Worm (Caenorhabditis elegans) whole organism, midembryonic: Measurements from ENCODE around the gene K09F6.13.

ENCODE experiments used
- T22C8.4 ChIP-seq: fragments of 200-800 bp; sonication (Bioruptor generic); IDR thresholded peaks from 2 replicates; pipeline ENCODE4 v1.3.6; 2022; ENCODE audit warnings: missing genetic modification characterization, missing compliant biosample characterization
- cog-1 ChIP-seq: sonication (generic microtip); optimal IDR thresholded peaks from 2 replicates; lab custom pipeline; 2016; ENCODE audit warnings: missing genetic modification characterization, missing compliant biosample characterization
- flt-1 ChIP-seq: fragments of 200-800 bp; sonication (Bioruptor generic); IDR thresholded peaks from 2 replicates; pipeline ENCODE4 v1.3.6; 2022; ENCODE audit warnings: missing genetic modification characterization, missing compliant biosample characterization
- med-1 ChIP-seq: sonication (generic microtip); optimal IDR thresholded peaks from 2 replicates; lab custom pipeline; 2017; ENCODE audit warnings: missing genetic modification characterization, mild to moderate bottlenecking, missing compliant biosample characterization, antibody characterized with exemption, missing genetic modification reagents; ENCODE audit not compliant: insufficient read depth
- ref-1 ChIP-seq: fragments of 200-800 bp; sonication (Bioruptor generic); conservative IDR thresholded peaks from 2 replicates; pipeline ENCODE4 v1.3.6; 2022; ENCODE audit warnings: missing genetic modification reagents, missing genetic modification characterization, missing compliant biosample characterization
- tab-1 ChIP-seq: fragments of 200-800 bp; sonication (Bioruptor generic); IDR thresholded peaks from 2 replicates; pipeline ENCODE4 v1.3.6; 2022; ENCODE audit warnings: missing genetic modification characterization, missing compliant biosample characterization
- ztf-23 ChIP-seq: fragments of 200-800 bp; sonication (Bioruptor generic); IDR thresholded peaks from 2 replicates; pipeline ENCODE4 v1.3.6; 2022; ENCODE audit warnings: missing genetic modification reagents, missing genetic modification characterization, missing compliant biosample characterization
- ztf-29 ChIP-seq: fragments of 200-800 bp; sonication (Bioruptor generic); IDR thresholded peaks from 2 replicates; pipeline ENCODE4 v1.3.6; 2022; ENCODE audit warnings: missing genetic modification reagents, missing genetic modification characterization, missing compliant biosample characterization

ce11 chrII:2273750-2274149 lies 15.2 kb upstream of the K09F6.13 start:
- TF ChIP-seq T22C8.4, result no peak
- TF ChIP-seq cog-1 (tag; lab: Kevin White, UChicago), result no peak
- TF ChIP-seq ztf-29 (GFP tag; lab: Robert Waterston, UW), result no peak
- TF ChIP-seq flt-1 (GFP tag; lab: Robert Waterston, UW), result no peak
- no peak for TF ChIP-seq ref-1 (GFP tag; lab: Robert Waterston, UW)
- TF ChIP-seq tab-1 (GFP tag; lab: Robert Waterston, UW), result no peak
- no peak for TF ChIP-seq ztf-23 (GFP tag; lab: Robert Waterston, UW)
- TF ChIP-seq med-1, result no peak
